Fruit fly (Drosophila melanogaster): Measurements from ENCODE around the gene BG642312.

The BG642312 gene

DNA sequence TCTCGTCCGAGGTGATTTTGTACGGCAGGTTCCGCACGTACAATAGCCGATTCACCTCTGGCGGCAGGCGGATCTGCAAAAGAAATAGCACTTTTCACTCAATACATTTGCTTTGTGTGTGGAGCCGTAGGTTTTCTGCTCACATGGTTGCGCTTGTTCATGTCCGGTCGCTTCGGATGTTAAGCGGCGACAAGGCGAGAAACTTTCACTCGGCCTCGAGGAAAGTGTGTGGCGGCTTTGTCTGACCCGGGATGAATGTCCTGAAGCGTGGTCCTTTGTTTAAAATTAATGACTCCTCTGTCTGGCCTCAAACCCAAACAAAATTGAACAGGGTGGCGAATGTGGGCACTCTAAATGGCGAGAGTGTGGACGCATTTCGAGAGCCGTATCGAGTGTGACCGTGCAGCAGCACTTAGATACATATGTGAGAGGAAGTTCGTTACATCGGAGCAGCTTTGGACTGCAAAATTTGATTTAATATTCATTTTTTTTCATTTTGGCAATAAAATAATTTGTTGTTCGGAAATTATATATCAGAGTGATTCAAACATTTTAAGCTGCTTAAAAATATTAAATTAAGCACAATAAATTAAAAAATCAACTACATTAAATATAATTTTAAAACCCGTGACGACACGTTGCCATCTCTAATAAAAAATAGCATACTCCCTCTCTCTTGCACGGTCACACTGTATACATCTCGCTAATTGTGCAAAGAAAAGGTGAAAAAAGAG is 40.2 kb downstream of the BG642312 start, which contains the start of the genes Sf3b6 and Tnpo (continued):
- TF ChIP-seq grau (tag; optimal IDR thresholded peaks at IDR 0.05) (peak; percentile 87), CG1602 (GFP tag; optimal IDR thresholded peaks at IDR 0.05) (peak; percentile 88), CG6689 (GFP tag; IDR thresholded peaks at IDR 0.05) (peak; percentile 91), Rx (GFP tag; IDR thresholded peaks at IDR 0.05) (peak; percentile 75)

DNA sequence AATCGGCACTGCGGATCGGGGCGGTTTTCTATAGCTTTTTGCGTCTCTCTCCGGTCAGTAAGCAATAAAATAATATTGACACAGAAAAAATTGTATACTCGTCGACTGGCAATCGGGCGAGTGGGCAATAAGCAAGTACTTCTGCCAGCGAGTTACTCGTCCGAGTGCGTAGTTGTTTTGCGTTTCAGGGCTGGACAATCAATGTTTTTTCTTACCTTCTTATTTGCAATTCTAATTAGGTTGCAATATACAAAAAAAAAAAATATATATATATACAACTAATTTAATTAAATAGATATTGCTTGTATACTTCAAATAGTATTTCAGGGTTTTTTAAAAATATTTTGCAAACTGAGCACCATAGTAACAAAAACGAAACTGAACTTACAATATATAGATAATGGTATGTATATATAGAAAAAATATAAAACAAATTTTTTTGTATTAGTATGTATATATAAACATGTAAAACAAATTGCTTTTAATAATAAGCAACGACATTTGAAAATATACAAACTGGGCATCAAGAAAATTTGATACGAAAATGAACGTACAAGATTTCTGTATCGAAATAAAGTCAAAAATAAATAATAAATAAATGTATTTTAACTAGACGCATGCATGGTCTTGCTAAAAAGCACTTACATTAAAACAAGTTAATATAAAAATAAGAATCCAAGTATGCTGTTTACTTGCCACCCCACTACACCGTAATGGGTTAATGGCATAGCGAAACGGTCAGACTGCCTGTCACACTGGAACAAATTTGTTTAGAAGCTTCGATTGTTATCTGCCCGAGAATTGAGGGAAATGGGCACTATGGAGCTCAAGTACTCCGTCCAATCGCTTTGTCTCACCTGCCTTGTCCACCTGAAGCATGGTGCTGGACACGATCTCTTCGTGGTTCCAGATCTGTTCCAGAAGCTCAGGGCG is 43.9 kb downstream of the BG642312 start, which contains the start of the genes D19A and CG7386:
Gene D19A (minus strand): TSS at position 129 of the 933 bp plus-strand sequence.
Gene CG7386 (plus strand): TSS at position 751 of the 933 bp plus-strand sequence.
- TF ChIP-seq zfh2 (GFP tag; optimal IDR thresholded peaks at IDR 0.05) (peak; percentile 59), bcd (GFP tag; optimal IDR thresholded peaks at IDR 0.05) (peak; percentile 34), yki (optimal IDR thresholded peaks at IDR 0.05) (no peak), sna (GFP tag; IDR thresholded peaks at IDR 0.05; ENCODE audit: partially characterized antibody) (0 out of 2 replicates have a peak, but pooled peaks have one; percentile 12), dm (GFP tag; optimal IDR thresholded peaks at IDR 0.05) (no peak), NfI (GFP tag; optimal IDR thresholded peaks at IDR 0.05) (peak; percentile 45), dan (GFP tag; IDR thresholded peaks at IDR 0.05) (no peak), Dad (GFP tag; optimal IDR thresholded peaks at IDR 0.05) (no peak), NK7.1 (GFP tag; optimal IDR thresholded peaks at IDR 0.05) (no peak), row (GFP tag; IDR thresholded peaks at IDR 0.05) (peak; percentile 93), CG7987 (GFP tag; optimal IDR thresholded peaks at IDR 0.05) (peak; percentile 30), Xbp1 (GFP tag; optimal IDR thresholded peaks at IDR 0.05) (peak; percentile 67), bigmax (GFP tag; optimal IDR thresholded peaks at IDR 0.05) (no peak), CG6689 (GFP tag; IDR thresholded peaks at IDR 0.05) (peak; percentile 75), phol (tag; optimal IDR thresholded peaks at IDR 0.05) (peak; percentile 61), CG6272 (GFP tag; IDR thresholded peaks at IDR 0.05) (peak; percentile 57; the same call in 1 of the 2 replicates), so (GFP tag; IDR thresholded peaks at IDR 0.05) (0 out of 3 replicates have a peak, but pooled peaks have one; percentile 7), trh (GFP tag; optimal IDR thresholded peaks at IDR 0.05) (no peak), CG17385 (GFP tag; optimal IDR thresholded peaks at IDR 0.05) (peak; percentile 28), MESR4 (GFP tag; optimal IDR thresholded peaks at IDR 0.05) (peak; percentile 78), nmo (GFP tag; optimal IDR thresholded peaks at IDR 0.05) (peak; percentile 21), CG6654 (GFP tag; optimal IDR thresholded peaks at IDR 0.05) (no peak), CG15696 (tag; optimal IDR thresholded peaks at IDR 0.05) (peak; percentile 31), wek (GFP tag; optimal IDR thresholded peaks at IDR 0.05) (peak; percentile 11), Dref (GFP tag; IDR thresholded peaks at IDR 0.05) (0 out of 2 replicates have a peak, but pooled peaks have one; percentile 28), wor (GFP tag; IDR thresholded peaks at IDR 0.05) (peak; percentile 42; the same call in 1 of the 2 replicates), fd64A (GFP tag; optimal IDR thresholded peaks at IDR 0.05) (no peak), CG13775 (GFP tag; optimal IDR thresholded peaks at IDR 0.05) (peak; percentile 17), unpg (GFP tag; optimal IDR thresholded peaks at IDR 0.05) (peak; percentile 67), CG7556 (GFP tag; optimal IDR thresholded peaks at IDR 0.05) (peak; percentile 11), CG9797 (GFP tag; optimal IDR thresholded peaks at IDR 0.05) (no peak), cad (GFP tag; optimal IDR thresholded peaks at IDR 0.05) (no peak), CG15011 (GFP tag; optimal IDR thresholded peaks at IDR 0.05) (no peak), vvl (GFP tag; IDR thresholded peaks at IDR 0.05) (peak; percentile 97), CG11456 (GFP tag; IDR thresholded peaks at IDR 0.05) (peak; percentile 78), otp (GFP tag; IDR thresholded peaks at IDR 0.05) (no peak), ac (GFP tag; optimal IDR thresholded peaks at IDR 0.05) (no peak), CG14667 (GFP tag; IDR thresholded peaks at IDR 0.05) (peak; percentile 39; the same call in 1 of the 2 replicates), stwl (tag; optimal IDR thresholded peaks at IDR 0.05) (peak; percentile 62), Atf3 (GFP tag; optimal IDR thresholded peaks at IDR 0.05) (no peak), fru (optimal IDR thresholded peaks at IDR 0.05) (peak; percentile 62), Adf1 (GFP tag; IDR thresholded peaks at IDR 0.05) (no peak), ranshi (GFP tag; IDR thresholded peaks at IDR 0.05) (peak; percentile 53)
